Fruit fly (Drosophila melanogaster) whole organism, prepupa: ENCODE data around the gene CG42558.

Experiments
- Blimp-1 ChIP-seq: fragments of 200-800 bp; sonication (Bioruptor generic); optimal IDR thresholded peaks from 3 replicates; lab custom pipeline; 2017; ENCODE audit warnings: missing biosample characterization, missing genetic modification characterization, mild to moderate bottlenecking, moderate library complexity, missing genetic modification reagents
- CG10631 ChIP-seq: fragments of 200-800 bp; sonication (Bioruptor generic); optimal IDR thresholded peaks from 2 replicates; lab custom pipeline; 2016; ENCODE audit warnings: missing biosample characterization, missing genetic modification characterization
- CG10669 ChIP-seq: fragments of 200-800 bp; sonication (Bioruptor generic); optimal IDR thresholded peaks from 3 replicates; lab custom pipeline; 2018; ENCODE audit warnings: missing biosample characterization, mild to moderate bottlenecking, missing genetic modification characterization, moderate library complexity
- CG16779 ChIP-seq: fragments of 200-800 bp; sonication (Bioruptor generic); optimal IDR thresholded peaks from 3 replicates; lab custom pipeline; 2017; ENCODE audit warnings: missing biosample characterization, mild to moderate bottlenecking, missing genetic modification characterization
- CG3032 ChIP-seq: fragments of 200-800 bp; optimal IDR thresholded peaks from 2 replicates; lab custom pipeline; 2019; ENCODE audit warnings: missing biosample characterization, mild to moderate bottlenecking, missing genetic modification characterization, moderate library complexity
- CG31627 ChIP-seq: fragments of 200-800 bp; sonication (Bioruptor generic); optimal IDR thresholded peaks from 3 replicates; lab custom pipeline; 2016; ENCODE audit warnings: missing biosample characterization, missing genetic modification characterization
- CG32006 ChIP-seq: fragments of 200-800 bp; sonication (Bioruptor generic); optimal IDR thresholded peaks from 3 replicates; lab custom pipeline; 2017; ENCODE audit warnings: missing biosample characterization, mild to moderate bottlenecking, missing genetic modification characterization
- CG34406 ChIP-seq: fragments of 200-800 bp; sonication (Bioruptor generic); optimal IDR thresholded peaks from 3 replicates; lab custom pipeline; 2016; ENCODE audit warnings: missing biosample characterization, missing genetic modification characterization
- CG3919 ChIP-seq: fragments of 200-800 bp; sonication (Bioruptor generic); optimal IDR thresholded peaks from 3 replicates; lab custom pipeline; 2016; ENCODE audit warnings: missing biosample characterization, missing genetic modification characterization
- CG4318 ChIP-seq: fragments of 200-800 bp; sonication (Bioruptor generic); optimal IDR thresholded peaks from 3 replicates; lab custom pipeline; 2017; ENCODE audit warnings: missing biosample characterization, mild to moderate bottlenecking, missing genetic modification characterization
- CG6163 ChIP-seq: fragments of 200-800 bp; sonication (Bioruptor generic); IDR thresholded peaks from 3 replicates; pipeline ENCODE4 v1.3.6; 2022; ENCODE audit warnings: missing biosample characterization, missing genetic modification characterization
- CG6276 ChIP-seq: fragments of 200-800 bp; sonication (Bioruptor generic); optimal IDR thresholded peaks from 2 replicates; lab custom pipeline; 2017; ENCODE audit warnings: missing biosample characterization, mild to moderate bottlenecking, missing genetic modification characterization
- CG6808 ChIP-seq: fragments of 200-800 bp; sonication (Bioruptor generic); optimal IDR thresholded peaks from 3 replicates; lab custom pipeline; 2017; ENCODE audit warnings: missing biosample characterization, missing genetic modification characterization, mild to moderate bottlenecking, moderate library complexity, missing genetic modification reagents
- CG6854 ChIP-seq: fragments of 200-800 bp; sonication (Bioruptor generic); optimal IDR thresholded peaks from 2 replicates; lab custom pipeline; 2017; ENCODE audit warnings: missing biosample characterization, mild to moderate bottlenecking, missing genetic modification characterization
- CG8119 ChIP-seq: fragments of 200-800 bp; sonication (Bioruptor generic); IDR thresholded peaks from 3 replicates; pipeline ENCODE4 v1.3.6; 2022; ENCODE audit warnings: missing biosample characterization, missing genetic modification characterization
- CG8319 ChIP-seq: fragments of 200-800 bp; sonication (Bioruptor generic); optimal IDR thresholded peaks from 3 replicates; lab custom pipeline; 2016; ENCODE audit warnings: missing biosample characterization, missing genetic modification characterization
- CG8632 ChIP-seq: fragments of 200-800 bp; sonication (Bioruptor generic); optimal IDR thresholded peaks from 3 replicates; lab custom pipeline; 2016; ENCODE audit warnings: missing biosample characterization, missing genetic modification characterization
- CG9139 ChIP-seq: fragments of 200-800 bp; sonication (Bioruptor generic); optimal IDR thresholded peaks from 3 replicates; lab custom pipeline; 2017; ENCODE audit warnings: missing biosample characterization, mild to moderate bottlenecking, missing genetic modification characterization
- Eip75B ChIP-seq: fragments of 200-800 bp; sonication (Bioruptor generic); optimal IDR thresholded peaks from 3 replicates; lab custom pipeline; 2016; ENCODE audit warnings: missing biosample characterization, missing genetic modification characterization
- Eip78C ChIP-seq: fragments of 200-800 bp; sonication (Bioruptor generic); peaks from one replicate; lab custom pipeline; 2016; ENCODE audit warnings: missing biosample characterization, missing genetic modification characterization
- Eip93F ChIP-seq: fragments of 200-800 bp; sonication (Bioruptor generic); optimal IDR thresholded peaks from 2 replicates; lab custom pipeline; 2016; ENCODE audit warnings: missing biosample characterization, mild to moderate bottlenecking, missing genetic modification characterization
- Ets21C ChIP-seq: fragments of 200-800 bp; sonication (Bioruptor generic); optimal IDR thresholded peaks from 3 replicates; lab custom pipeline; 2016; ENCODE audit warnings: missing biosample characterization, missing genetic modification characterization
- Ets96B ChIP-seq: fragments of 200-800 bp; optimal IDR thresholded peaks from 2 replicates; lab custom pipeline; 2019; ENCODE audit warnings: missing biosample characterization, mild to moderate bottlenecking, missing genetic modification characterization, moderate library complexity
- Gug ChIP-seq: fragments of 200-800 bp; sonication (Bioruptor generic); IDR thresholded peaks from 2 replicates; pipeline ENCODE4 v1.3.6; 2022; ENCODE audit warnings: missing biosample characterization, missing genetic modification characterization
- Hr38 ChIP-seq: sonication (Bioruptor generic); optimal IDR thresholded peaks from 2 replicates; lab custom pipeline; 2016; ENCODE audit warnings: missing biosample characterization, missing genetic modification characterization
- Hr39 ChIP-seq: fragments of 200-800 bp; sonication (Bioruptor generic); optimal IDR thresholded peaks from 2 replicates; lab custom pipeline; 2016; ENCODE audit warnings: missing biosample characterization, missing genetic modification characterization
- Hr4 ChIP-seq: fragments of 200-800 bp; sonication (Bioruptor generic); optimal IDR thresholded peaks from 3 replicates; lab custom pipeline; 2016; ENCODE audit warnings: missing biosample characterization, missing genetic modification characterization
- Lpt ChIP-seq: fragments of 200-800 bp; sonication (Bioruptor generic); optimal IDR thresholded peaks from 3 replicates; lab custom pipeline; 2016; ENCODE audit warnings: missing biosample characterization, missing genetic modification characterization
- Met ChIP-seq: fragments of 200-800 bp; sonication (Bioruptor generic); optimal IDR thresholded peaks from 3 replicates; lab custom pipeline; 2016; ENCODE audit warnings: missing biosample characterization, missing genetic modification characterization
- OdsH ChIP-seq: fragments of 200-800 bp; sonication (Bioruptor generic); optimal IDR thresholded peaks from 3 replicates; lab custom pipeline; 2016; ENCODE audit warnings: missing biosample characterization, missing genetic modification characterization
- Smox ChIP-seq: fragments of 200-800 bp; sonication (Bioruptor generic); optimal IDR thresholded peaks from 3 replicates; lab custom pipeline; 2016; ENCODE audit warnings: missing biosample characterization, missing genetic modification characterization
- Sox14 ChIP-seq: fragments of 200-800 bp; sonication (Bioruptor generic); optimal IDR thresholded peaks from 3 replicates; lab custom pipeline; 2016; ENCODE audit warnings: missing biosample characterization, missing genetic modification characterization
- Sox15 ChIP-seq: fragments of 200-800 bp; sonication (Bioruptor generic); optimal IDR thresholded peaks from 3 replicates; lab custom pipeline; 2016; ENCODE audit warnings: missing biosample characterization, missing genetic modification characterization
- achi ChIP-seq: fragments of 200-800 bp; sonication (Bioruptor generic); optimal IDR thresholded peaks from 3 replicates; lab custom pipeline; 2016; ENCODE audit warnings: missing biosample characterization, missing genetic modification characterization
- acj6 ChIP-seq: fragments of 200-800 bp; sonication (Bioruptor generic); optimal IDR thresholded peaks from 3 replicates; lab custom pipeline; 2016; ENCODE audit warnings: missing biosample characterization, missing genetic modification characterization
- cyc ChIP-seq: fragments of 200-800 bp; sonication (Bioruptor generic); optimal IDR thresholded peaks from 3 replicates; lab custom pipeline; 2016; ENCODE audit warnings: missing biosample characterization, missing genetic modification characterization
- dac ChIP-seq: fragments of 200-800 bp; sonication (Bioruptor generic); optimal IDR thresholded peaks from 2 replicates; lab custom pipeline; 2017; ENCODE audit warnings: missing biosample characterization, mild to moderate bottlenecking, missing genetic modification characterization
- dsx ChIP-seq: fragments of 200-800 bp; optimal IDR thresholded peaks from 3 replicates; lab custom pipeline; 2019; ENCODE audit warnings: missing biosample characterization, mild to moderate bottlenecking, missing genetic modification characterization, moderate library complexity; ENCODE audit not compliant: poor library complexity, severe bottlenecking
- eg ChIP-seq: fragments of 200-800 bp; sonication (Bioruptor generic); IDR thresholded peaks from 3 replicates; pipeline ENCODE4 v1.3.6; 2022; ENCODE audit warnings: missing biosample characterization, missing genetic modification characterization
- esn ChIP-seq: fragments of 200-800 bp; sonication (Bioruptor generic); optimal IDR thresholded peaks from 2 replicates; lab custom pipeline; 2016; ENCODE audit warnings: missing biosample characterization, mild to moderate bottlenecking, missing genetic modification characterization, moderate library complexity
- fd59A ChIP-seq: fragments of 200-800 bp; sonication (Bioruptor generic); optimal IDR thresholded peaks from 2 replicates; lab custom pipeline; 2017; ENCODE audit warnings: missing biosample characterization, mild to moderate bottlenecking, missing genetic modification characterization, missing genetic modification reagents
- lz ChIP-seq: fragments of 200-800 bp; sonication (Bioruptor generic); optimal IDR thresholded peaks from 3 replicates; lab custom pipeline; 2016; ENCODE audit warnings: missing biosample characterization, missing genetic modification characterization
- net ChIP-seq: fragments of 200-800 bp; sonication (Bioruptor generic); optimal IDR thresholded peaks from 3 replicates; lab custom pipeline; 2016; ENCODE audit warnings: missing biosample characterization, missing genetic modification characterization
- pdm3 ChIP-seq: fragments of 200-800 bp; sonication (Bioruptor generic); optimal IDR thresholded peaks from 3 replicates; lab custom pipeline; 2016; ENCODE audit warnings: missing biosample characterization, missing genetic modification characterization
- spab ChIP-seq: fragments of 200-800 bp; sonication (Bioruptor generic); optimal IDR thresholded peaks from 2 replicates; lab custom pipeline; 2017; ENCODE audit warnings: missing biosample characterization, mild to moderate bottlenecking, missing genetic modification characterization, missing genetic modification reagents
- ss ChIP-seq, 2 experiments: fragments of 200-800 bp; sonication (Bioruptor generic); optimal IDR thresholded peaks; 2 replicates in 1 of 2; 3 replicates in 1 of 2; lab custom pipeline; 2017 to 2018; ENCODE audit warnings: mild to moderate bottlenecking in 2 of 2, missing biosample characterization in 2 of 2, missing genetic modification characterization in 2 of 2, moderate library complexity in 1 of 2
- svp ChIP-seq: fragments of 200-800 bp; sonication (Bioruptor generic); peaks from one replicate; lab custom pipeline; 2016; ENCODE audit warnings: missing biosample characterization, missing genetic modification characterization
- topi ChIP-seq: fragments of 200-800 bp; sonication (Bioruptor generic); optimal IDR thresholded peaks from 3 replicates; lab custom pipeline; 2016; ENCODE audit warnings: missing biosample characterization, missing genetic modification characterization
- vri ChIP-seq: fragments of 200-800 bp; sonication (Bioruptor generic); optimal IDR thresholded peaks from 3 replicates; lab custom pipeline; 2016; ENCODE audit warnings: missing biosample characterization, mild to moderate bottlenecking, missing genetic modification characterization

Gene CG42558

DNA sequence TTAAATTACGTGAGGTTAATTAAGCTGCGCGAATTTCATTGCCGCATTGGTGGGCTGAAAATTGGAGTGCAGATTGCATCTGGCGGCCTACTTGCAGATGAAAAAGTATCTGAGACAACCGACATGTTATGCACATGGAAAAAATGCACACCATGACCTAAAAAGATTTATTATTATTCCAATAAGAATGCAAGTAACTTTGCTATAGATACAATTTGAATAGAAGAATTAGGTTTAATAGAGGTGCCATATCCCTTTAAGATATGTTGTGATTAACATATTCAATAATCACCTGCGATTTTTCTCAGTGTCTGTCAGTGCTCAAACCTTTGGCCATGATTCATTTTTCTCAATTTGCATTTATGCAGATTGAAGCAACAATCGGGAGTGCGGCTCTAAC is 48.4 kb downstream of the CG42558 start (continued):
- TF ChIP-seq CG3919 (GFP tag; lab: Kevin White, UChicago) (peak; percentile 32), pdm3 (peak; percentile 22), dac (GFP tag; lab: Kevin White, UChicago) (no peak), Sox14 (GFP tag; lab: Kevin White, UChicago) (peak; percentile 24), Eip75B (GFP tag; lab: Kevin White, UChicago) (peak; percentile 11), CG16779 (no peak), acj6 (peak; percentile 34), ss (GFP tag; optimal IDR thresholded peaks at IDR 0.05; lab: Kevin White, UChicago) (no peak), topi (peak; percentile 25), Ets96B (tag; lab: Kevin White, UChicago) (no peak), CG8119 (GFP tag; lab: Robert Waterston, UW) (peak; percentile 39), spab (GFP tag; lab: Kevin White, UChicago) (no peak), svp (GFP tag; lab: Kevin White, UChicago) (peak; percentile 79), Hr38 (GFP tag; lab: Kevin White, UChicago) (no peak), CG9139 (GFP tag; lab: Kevin White, UChicago) (no peak), eg (GFP tag; lab: Robert Waterston, UW) (peak; percentile 21; the same call in 1 of the 3 replicates), achi (GFP tag; lab: Kevin White, UChicago) (peak; percentile 28)

DNA sequence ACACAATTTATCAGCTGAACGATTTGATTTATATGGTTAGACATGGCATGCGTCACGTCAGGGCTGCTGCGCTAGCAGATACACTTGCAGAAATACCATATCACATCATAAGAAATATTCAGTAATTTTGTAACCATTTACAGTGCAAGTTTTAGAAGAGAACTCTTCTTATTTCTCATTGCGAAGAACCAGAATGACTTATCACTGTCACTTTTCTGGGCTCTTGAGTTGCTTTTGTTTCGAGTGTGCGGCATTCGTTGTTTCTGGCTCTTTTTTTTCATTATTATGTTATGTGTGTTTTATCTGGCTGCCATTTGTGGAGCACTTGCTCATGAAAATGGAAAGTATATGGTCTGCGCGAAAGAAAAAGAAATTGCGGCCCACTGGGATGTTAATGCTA is 48.9 kb downstream of the CG42558 start:
- TF ChIP-seq CG6163 (peak; percentile 84), spab (GFP tag; lab: Kevin White, UChicago) (no peak), pdm3 (peak; percentile 10), Ets96B (tag; lab: Kevin White, UChicago) (no peak), lz (GFP tag; lab: Kevin White, UChicago) (no peak), net (GFP tag; lab: Kevin White, UChicago) (no peak), achi (GFP tag; lab: Kevin White, UChicago) (peak; percentile 46), Hr38 (GFP tag; lab: Kevin White, UChicago) (no peak), esn (GFP tag; lab: Kevin White, UChicago) (no peak), Sox15 (GFP tag; lab: Kevin White, UChicago) (no peak), CG8319 (GFP tag; lab: Kevin White, UChicago) (no peak), CG32006 (GFP tag; lab: Kevin White, UChicago) (peak; percentile 84), vri (GFP tag; lab: Kevin White, UChicago) (no peak), CG6854 (GFP tag; lab: Kevin White, UChicago) (no peak), fd59A (GFP tag; lab: Kevin White, UChicago) (no peak), Met (GFP tag; lab: Kevin White, UChicago) (peak; percentile 6), CG3919 (GFP tag; lab: Kevin White, UChicago) (peak; percentile 30), CG8632 (GFP tag; lab: Kevin White, UChicago) (no peak), Ets21C (no peak), topi (no peak), Hr39 (GFP tag; lab: Kevin White, UChicago) (peak; percentile 24), Lpt (GFP tag; lab: Kevin White, UChicago) (peak; percentile 39), OdsH (GFP tag; lab: Kevin White, UChicago) (peak; percentile 37), cyc (GFP tag; lab: Kevin White, UChicago) (no peak), CG6808 (GFP tag; lab: Kevin White, UChicago) (no peak), CG3032 (tag; lab: Kevin White, UChicago) (no peak), Blimp-1 (GFP tag; lab: Kevin White, UChicago) (no peak), CG8119 (GFP tag; lab: Robert Waterston, UW) (peak; percentile 83), CG10669 (GFP tag; lab: Kevin White, UChicago) (no peak), Gug (GFP tag; lab: Robert Waterston, UW) (peak; percentile 62), Hr4 (GFP tag; lab: Kevin White, UChicago) (peak; percentile 89), dsx (no peak), CG10631 (GFP tag; lab: Kevin White, UChicago) (peak; percentile 24), Eip93F (GFP tag; lab: Kevin White, UChicago) (no peak), CG4318 (GFP tag; lab: Kevin White, UChicago) (peak; percentile 74), Smox (GFP tag; lab: Kevin White, UChicago) (no peak), Sox14 (GFP tag; lab: Kevin White, UChicago) (peak; percentile 23), Eip78C (peak; percentile 60), CG31627 (GFP tag; lab: Kevin White, UChicago) (no peak), acj6 (peak; percentile 44), CG6276 (peak; percentile 2), CG9139 (GFP tag; lab: Kevin White, UChicago) (no peak), CG34406 (GFP tag; lab: Kevin White, UChicago) (no peak)
